Fruit fly (Drosophila melanogaster) whole organism, embryonic: ENCODE data around the gene CG5928.

ENCODE experiments used
- Adf1 ChIP-seq: fragments of 200-800 bp; sonication (Bioruptor generic); IDR thresholded peaks from 2 replicates; pipeline ENCODE4 v1.3.6; 2022; ENCODE audit warnings: missing biosample characterization, missing genetic modification characterization
- CG10431 ChIP-seq: fragments of 200-800 bp; sonication (Bioruptor generic); optimal IDR thresholded peaks from 3 replicates; lab custom pipeline; 2018; ENCODE audit warnings: missing biosample characterization, mild to moderate bottlenecking, missing genetic modification characterization
- CG11560 ChIP-seq: fragments of 200-800 bp; sonication (Bioruptor generic); IDR thresholded peaks from 3 replicates; pipeline ENCODE4 v1.3.6; 2022; ENCODE audit warnings: missing biosample characterization, missing genetic modification characterization
- CG12299 ChIP-seq: fragments of 200-800 bp; sonication (Bioruptor generic); optimal IDR thresholded peaks from 2 replicates; lab custom pipeline; 2018; ENCODE audit warnings: missing biosample characterization, mild to moderate bottlenecking, missing genetic modification characterization
- CG12744 ChIP-seq: fragments of 200-800 bp; sonication (Bioruptor generic); optimal IDR thresholded peaks from 2 replicates; lab custom pipeline; 2016; ENCODE audit warnings: missing biosample characterization, missing genetic modification characterization
- CG13624 ChIP-seq: fragments of 200-800 bp; sonication (Bioruptor generic); optimal IDR thresholded peaks from 2 replicates; lab custom pipeline; 2016; ENCODE audit warnings: missing biosample characterization, missing genetic modification characterization
- CG15514 ChIP-seq: fragments of 200-800 bp; sonication (Bioruptor generic); optimal IDR thresholded peaks from 3 replicates; lab custom pipeline; 2017; ENCODE audit warnings: missing biosample characterization, missing genetic modification characterization, mild to moderate bottlenecking, moderate library complexity, missing genetic modification reagents
- CG16779 ChIP-seq: fragments of 200-800 bp; sonication (Bioruptor generic); IDR thresholded peaks from 2 replicates; pipeline ENCODE4 v1.3.6; 2022; ENCODE audit warnings: missing biosample characterization, missing genetic modification characterization
- CG17361 ChIP-seq: fragments of 200-800 bp; sonication (Bioruptor generic); IDR thresholded peaks from 3 replicates; pipeline ENCODE4 v1.3.6; 2022; ENCODE audit warnings: missing biosample characterization, missing genetic modification characterization
- CG18476 ChIP-seq: fragments of 200-800 bp; sonication (Bioruptor generic); optimal IDR thresholded peaks from 2 replicates; lab custom pipeline; 2016; ENCODE audit warnings: missing biosample characterization, mild to moderate bottlenecking, missing genetic modification characterization
- CG2129 ChIP-seq: fragments of 200-800 bp; sonication (Bioruptor generic); IDR thresholded peaks from 2 replicates; pipeline ENCODE4 v1.3.6; 2022; ENCODE audit warnings: missing biosample characterization, missing genetic modification characterization; ENCODE audit not compliant: partially characterized antibody
- CG3726 ChIP-seq: fragments of 200-800 bp; sonication (Bioruptor generic); IDR thresholded peaks from 3 replicates; pipeline ENCODE4, ENCODE4 v1.3.6; 2022; ENCODE audit warnings: missing biosample characterization, missing genetic modification characterization
- CG3838 ChIP-seq: fragments of 200-800 bp; sonication (Bioruptor generic); optimal IDR thresholded peaks from 3 replicates; lab custom pipeline; 2016; ENCODE audit warnings: missing biosample characterization, missing genetic modification characterization
- CG6683 ChIP-seq: fragments of 200-800 bp; sonication (Bioruptor generic); optimal IDR thresholded peaks from 2 replicates; lab custom pipeline; 2017; ENCODE audit warnings: missing biosample characterization, mild to moderate bottlenecking, missing genetic modification characterization, missing genetic modification reagents
- CG6791 ChIP-seq: fragments of 200-800 bp; sonication (Bioruptor generic); IDR thresholded peaks from 3 replicates; pipeline ENCODE4 v1.3.6; 2022; ENCODE audit warnings: missing biosample characterization, missing genetic modification characterization; ENCODE audit not compliant: partially characterized antibody
- CG7372 ChIP-seq: fragments of 200-800 bp; sonication (Bioruptor generic); IDR thresholded peaks from 2 replicates; pipeline ENCODE4 v1.3.6; 2022; ENCODE audit warnings: missing biosample characterization, missing genetic modification characterization
- CoRest ChIP-seq: fragments of 200-800 bp; sonication (Bioruptor generic); optimal IDR thresholded peaks from 3 replicates; lab custom pipeline; 2018; ENCODE audit warnings: missing biosample characterization, mild to moderate bottlenecking, missing genetic modification characterization, moderate library complexity
- CrebB ChIP-seq: fragments of 200-800 bp; sonication (Bioruptor generic); optimal IDR thresholded peaks from 3 replicates; lab custom pipeline; 2018; ENCODE audit warnings: missing biosample characterization, mild to moderate bottlenecking, missing genetic modification characterization
- D19A ChIP-seq: fragments of 200-800 bp; optimal IDR thresholded peaks from 3 replicates; lab custom pipeline; 2019; ENCODE audit warnings: missing biosample characterization, mild to moderate bottlenecking, missing genetic modification characterization, moderate library complexity
- Drgx ChIP-seq: fragments of 200-800 bp; sonication (Bioruptor generic); IDR thresholded peaks from 2 replicates; pipeline ENCODE4 v1.3.6; 2022; ENCODE audit warnings: missing biosample characterization, missing genetic modification characterization
- E2f2 ChIP-seq: fragments of 200-800 bp; sonication (Bioruptor generic); IDR thresholded peaks from 2 replicates; pipeline ENCODE4 v1.3.6; 2022; ENCODE audit warnings: missing biosample characterization, missing genetic modification characterization
- Ets97D ChIP-seq: fragments of 200-800 bp; sonication (Bioruptor generic); optimal IDR thresholded peaks from 3 replicates; lab custom pipeline; 2016; ENCODE audit warnings: missing biosample characterization, missing genetic modification characterization
- H15 ChIP-seq: fragments of 200-800 bp; sonication (Bioruptor generic); IDR thresholded peaks from 3 replicates; pipeline ENCODE4 v1.3.6; 2022; ENCODE audit warnings: missing biosample characterization, missing genetic modification characterization
- HLH54F ChIP-seq: fragments of 200-800 bp; sonication (Bioruptor generic); optimal IDR thresholded peaks from 3 replicates; lab custom pipeline; 2016; ENCODE audit warnings: missing biosample characterization, missing genetic modification characterization
- Lhr ChIP-seq: fragments of 200-800 bp; sonication (Bioruptor generic); optimal IDR thresholded peaks from 3 replicates; lab custom pipeline; 2017; ENCODE audit warnings: mild to moderate bottlenecking, missing biosample characterization, missing genetic modification reagents, missing genetic modification characterization
- Max ChIP-seq: fragments of 200-800 bp; sonication (Bioruptor generic); optimal IDR thresholded peaks from 2 replicates; lab custom pipeline; 2016; ENCODE audit warnings: missing biosample characterization, mild to moderate bottlenecking, missing genetic modification characterization
- Med ChIP-seq: fragments of 200-800 bp; sonication (Bioruptor generic); peaks from one replicate; lab custom pipeline; 2016; ENCODE audit warnings: missing biosample characterization, missing genetic modification characterization, mild to moderate bottlenecking, inconsistent platforms, moderate library complexity
- NC2β ChIP-seq: fragments of 200-800 bp; sonication (Bioruptor generic); optimal IDR thresholded peaks from 2 replicates; lab custom pipeline; 2016; ENCODE audit warnings: missing biosample characterization, missing genetic modification characterization
- NfI ChIP-seq: fragments of 200-800 bp; sonication (Bioruptor generic); optimal IDR thresholded peaks from 3 replicates; lab custom pipeline; 2018; ENCODE audit warnings: missing biosample characterization, mild to moderate bottlenecking, missing genetic modification characterization, moderate library complexity
- Pdp1 ChIP-seq, 2 experiments: fragments of 200-800 bp; sonication (Bioruptor generic); optimal IDR thresholded peaks; 3 replicates each; lab custom pipeline; 2016; ENCODE audit warnings: missing biosample characterization in 2 of 2, missing genetic modification characterization in 2 of 2, mild to moderate bottlenecking in 1 of 2, moderate library complexity in 1 of 2
- Sin3A ChIP-seq: fragments of >200 bp; optimal IDR thresholded peaks from 2 replicates; lab custom pipeline; 2018
- Spps ChIP-seq: fragments of 200-800 bp; sonication (Bioruptor generic); optimal IDR thresholded peaks from 2 replicates; lab custom pipeline; 2018; ENCODE audit warnings: missing biosample characterization, mild to moderate bottlenecking, missing genetic modification characterization
- abd-A ChIP-seq: fragments of 200-800 bp; sonication (Bioruptor generic); optimal IDR thresholded peaks from 3 replicates; lab custom pipeline; 2019; ENCODE audit warnings: missing biosample characterization, mild to moderate bottlenecking, missing genetic modification characterization, moderate library complexity
- aop ChIP-seq: fragments of 200-800 bp; sonication (Bioruptor generic); IDR thresholded peaks from 2 replicates; pipeline ENCODE4 v1.3.6; 2022; ENCODE audit warnings: missing biosample characterization, missing genetic modification characterization
- cato ChIP-seq: fragments of 200-800 bp; sonication (Bioruptor generic); optimal IDR thresholded peaks from 2 replicates; lab custom pipeline; 2016; ENCODE audit warnings: missing biosample characterization, missing genetic modification characterization, borderline replicate concordance
- ci ChIP-seq: fragments of 200-800 bp; sonication (Bioruptor generic); IDR thresholded peaks from 3 replicates; pipeline ENCODE4 v1.3.6; 2022; ENCODE audit warnings: missing biosample characterization, missing genetic modification characterization
- corto ChIP-seq: fragments of 200-800 bp; sonication (Bioruptor generic); optimal IDR thresholded peaks from 2 replicates; lab custom pipeline; 2016; ENCODE audit warnings: missing biosample characterization, mild to moderate bottlenecking, missing genetic modification characterization, moderate library complexity
- danr ChIP-seq: fragments of 200-800 bp; sonication (Bioruptor generic); IDR thresholded peaks from 2 replicates; pipeline ENCODE4 v1.3.6; 2022; ENCODE audit warnings: missing biosample characterization, missing genetic modification characterization
- ems ChIP-seq: fragments of 200-800 bp; sonication (Bioruptor generic); optimal IDR thresholded peaks from 3 replicates; lab custom pipeline; 2016; ENCODE audit warnings: missing biosample characterization, missing genetic modification characterization
- ewg ChIP-seq: fragments of 200-800 bp; sonication (Bioruptor generic); optimal IDR thresholded peaks from 3 replicates; lab custom pipeline; 2017; ENCODE audit warnings: mild to moderate bottlenecking, missing biosample characterization, missing genetic modification reagents, missing genetic modification characterization
- fd102C ChIP-seq: fragments of 200-800 bp; sonication (Bioruptor generic); optimal IDR thresholded peaks from 2 replicates; lab custom pipeline; 2018; ENCODE audit warnings: missing biosample characterization, mild to moderate bottlenecking, missing genetic modification characterization, moderate library complexity
- ftz-f1 ChIP-seq: fragments of 200-800 bp; sonication (Bioruptor generic); optimal IDR thresholded peaks from 2 replicates; lab custom pipeline; 2016; ENCODE audit warnings: missing biosample characterization, missing genetic modification characterization
- grau ChIP-seq: fragments of 200-800 bp; optimal IDR thresholded peaks from 3 replicates; lab custom pipeline; 2019; ENCODE audit warnings: missing biosample characterization, mild to moderate bottlenecking, missing genetic modification characterization, moderate library complexity
- ken ChIP-seq: fragments of 200-800 bp; sonication (Bioruptor generic); IDR thresholded peaks from 3 replicates; pipeline ENCODE4 v1.3.6; 2022; ENCODE audit warnings: missing biosample characterization, missing genetic modification characterization
- knrl ChIP-seq: fragments of 200-800 bp; sonication (Bioruptor generic); IDR thresholded peaks from 3 replicates; pipeline ENCODE4 v1.3.6; 2022; ENCODE audit warnings: missing biosample characterization, missing genetic modification characterization; ENCODE audit not compliant: partially characterized antibody
- lola ChIP-seq, 3 experiments: fragments of >200 bp in 2 of 3; fragments of 200-800 bp in 1 of 3; sonication (Bioruptor generic) in 1 of 3; optimal IDR thresholded peaks; 2 replicates each; lab custom pipeline; 2017 to 2019; ENCODE audit warnings: missing biosample characterization in 3 of 3, missing genetic modification characterization in 3 of 3, mild to moderate bottlenecking in 1 of 3, moderate library complexity in 1 of 3
- peb ChIP-seq: fragments of 200-800 bp; sonication (Bioruptor generic); IDR thresholded peaks from 2 replicates; pipeline ENCODE4 v1.3.6; 2022; ENCODE audit warnings: missing biosample characterization, missing genetic modification characterization
- vnd ChIP-seq: fragments of 200-800 bp; sonication (Bioruptor generic); IDR thresholded peaks from 3 replicates; pipeline ENCODE4 v1.3.6; 2022; ENCODE audit warnings: missing biosample characterization, missing genetic modification characterization; ENCODE audit not compliant: partially characterized antibody
- zfh1 ChIP-seq: fragments of 200-800 bp; sonication (Bioruptor generic); IDR thresholded peaks from 3 replicates; pipeline ENCODE4 v1.3.6; 2022; ENCODE audit warnings: missing biosample characterization, missing genetic modification characterization
- zfh2 ChIP-seq: fragments of 200-800 bp; sonication (Bioruptor generic); optimal IDR thresholded peaks from 2 replicates; lab custom pipeline; 2016; ENCODE audit warnings: missing biosample characterization, missing genetic modification characterization

CG5928 gene

dm6 chrX:6109872-6110271 is 42.1 kb downstream of the CG5928 start (continued):
- TF ChIP-seq ewg (GFP tag; lab: Kevin White, UChicago) (peak; percentile 42), NC2β (GFP tag; lab: Kevin White, UChicago) (no peak), CG15514 (GFP tag; lab: Kevin White, UChicago) (peak; percentile 24), corto (GFP tag; lab: Kevin White, UChicago) (no peak), danr (no peak), CrebB (tag; lab: Kevin White, UChicago) (no peak), zfh1 (GFP tag; lab: Robert Waterston, UW) (peak; percentile 60; the same call in 1 of the 3 replicates), CG6791 (GFP tag; lab: Robert Waterston, UW) (0 out of 3 replicates have a peak, but pooled peaks have one; percentile 60), D19A (tag; lab: Kevin White, UChicago) (no peak), zfh2 (GFP tag; lab: Kevin White, UChicago) (peak; percentile 1), CG12299 (tag; lab: Kevin White, UChicago) (no peak), CG13624 (GFP tag; lab: Kevin White, UChicago) (no peak), CG2129 (GFP tag; lab: Robert Waterston, UW) (no peak), Ets97D (no peak), HLH54F (GFP tag; lab: Kevin White, UChicago) (no peak), knrl (GFP tag; lab: Robert Waterston, UW) (peak; percentile 60; the same call in 2 of the 3 replicates), Sin3A (lab: Kevin White, UChicago) (no peak), Spps (tag; lab: Kevin White, UChicago) (no peak), Lhr (GFP tag; lab: Kevin White, UChicago) (peak; percentile 44), ems (GFP tag; lab: Kevin White, UChicago) (no peak), cato (GFP tag; lab: Kevin White, UChicago) (no peak), CG12744 (GFP tag; lab: Kevin White, UChicago) (no peak), H15 (GFP tag; lab: Robert Waterston, UW) (peak; percentile 70; the same call in 2 of the 3 replicates), CG11560 (tag; lab: Robert Waterston, UW) (0 out of 3 replicates have a peak, but pooled peaks have one; percentile 29), Med (GFP tag; lab: Kevin White, UChicago) (peak; percentile 79), CG10431 (GFP tag; lab: Kevin White, UChicago) (no peak), Max (no peak), aop (peak; percentile 51; the same call in 1 of the 2 replicates), E2f2 (GFP tag; lab: Robert Waterston, UW) (no peak), CG7372 (peak; percentile 56; the same call in 1 of the 2 replicates), CG6683 (GFP tag; lab: Kevin White, UChicago) (no peak), grau (no peak), lola (GFP tag; optimal IDR thresholded peaks at IDR 0.05; lab: Kevin White, UChicago) (no peak), CG18476 (GFP tag; lab: Kevin White, UChicago) (no peak), Pdp1 (GFP tag; optimal IDR thresholded peaks at IDR 0.05; lab: Kevin White, UChicago) (peak in 1 of 2 experiments; percentile 40), Drgx (GFP tag; lab: Robert Waterston, UW) (no peak), ken (peak; percentile 61; the same call in 2 of the 3 replicates), CG16779 (GFP tag; lab: Robert Waterston, UW) (0 out of 2 replicates have a peak, but pooled peaks have one; percentile 12), CG17361 (GFP tag; lab: Robert Waterston, UW) (no peak), Adf1 (GFP tag; lab: Robert Waterston, UW) (peak; percentile 25; the same call in 1 of the 2 replicates), CoRest (tag; lab: Kevin White, UChicago) (peak; percentile 38), CG3838 (no peak), CG3726 (GFP tag; lab: Robert Waterston, UW) (no peak), fd102C (peak; percentile 19), NfI (peak; percentile 57), ci (peak; percentile 80), abd-A (tag; lab: Kevin White, UChicago) (no peak), ftz-f1 (GFP tag; lab: Kevin White, UChicago) (no peak), peb (GFP tag; lab: Robert Waterston, UW) (0 out of 2 replicates have a peak, but pooled peaks have one; percentile 17), vnd (GFP tag; lab: Robert Waterston, UW) (no peak)
